Worm (Caenorhabditis elegans): ENCODE results near the gene H04M03.3.

ce11 chrIV:5859876-5860275 lies 31.5 kb upstream of the H04M03.3 start, which contains the start of gene C06E7.4:
- TF ChIP-seq mes-2 (tag; optimal IDR thresholded peaks at IDR 0.05; ENCODE audit: poor library complexity, severe bottlenecking) (no peak), ZK337.2 (GFP tag; IDR thresholded peaks at IDR 0.05) (no peak), snpc-4 (tag; optimal IDR thresholded peaks at IDR 0.05) (no peak), ceh-62 (tag; optimal IDR thresholded peaks at IDR 0.05) (no peak), D1046.2 (GFP tag; IDR thresholded peaks at IDR 0.05) (no peak), lin-39 (tag; optimal IDR thresholded peaks at IDR 0.05) (no peak), jun-1 (tag; optimal IDR thresholded peaks at IDR 0.05) (no peak), pha-4 (GFP tag; IDR thresholded peaks at IDR 0.05) (no peak), pha-4 (tag; optimal IDR thresholded peaks at IDR 0.05) (no peak), dpl-1 (GFP tag; optimal IDR thresholded peaks at IDR 0.05) (no peak), skn-1 (tag; optimal IDR thresholded peaks at IDR 0.05) (no peak), lsy-2 (tag; optimal IDR thresholded peaks at IDR 0.05) (no peak)

All from whole organism, L4 larva.